Fruit fly (Drosophila melanogaster): ENCODE results near the gene fw.
A peak's percentile ranks its signal among the peaks of the same experiment; 100 is the strongest.

fw gene

DNA sequence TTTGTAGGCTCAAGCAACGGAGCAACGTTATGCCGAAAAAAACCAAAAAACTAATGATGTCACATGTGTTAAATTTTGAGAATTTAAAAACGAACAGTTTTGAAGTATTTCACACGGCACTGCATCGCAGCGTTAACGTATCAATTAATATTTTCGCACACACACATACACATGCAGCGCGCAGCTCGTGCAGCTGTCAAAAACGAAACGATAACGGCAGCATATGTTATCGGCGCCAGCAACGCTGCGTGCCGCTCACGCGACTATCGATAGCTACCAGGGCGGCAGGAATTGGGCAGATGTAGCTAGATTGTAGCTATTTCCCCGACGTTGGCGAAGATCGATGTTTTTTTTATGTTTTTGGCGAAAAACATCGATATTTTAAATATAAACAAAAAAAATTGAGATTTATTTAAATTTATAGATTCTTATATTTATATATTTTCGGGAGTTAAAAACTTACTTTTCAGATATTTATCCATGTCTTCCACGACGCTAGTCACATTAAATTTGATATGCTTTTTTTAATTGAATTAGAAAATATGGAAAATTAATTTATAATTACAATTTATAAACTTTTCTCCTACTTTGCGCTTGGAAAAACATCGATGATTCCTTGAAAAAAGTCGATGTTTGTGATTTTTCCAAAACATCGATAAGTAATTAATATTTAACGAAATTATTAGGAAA, 25.3 kb upstream of the fw start, which contains the start of gene Usp7 (continued):
- TF ChIP-seq ss (GFP tag; optimal IDR thresholded peaks at IDR 0.05) = peak in 1 of 2 experiments; percentile 47
- TF ChIP-seq Gug (GFP tag; IDR thresholded peaks at IDR 0.05) = no peak
- TF ChIP-seq CG6808 (GFP tag; optimal IDR thresholded peaks at IDR 0.05) = no peak
- no peak for TF ChIP-seq fd59A (GFP tag; optimal IDR thresholded peaks at IDR 0.05)
- no peak for TF ChIP-seq CG8632 (GFP tag; optimal IDR thresholded peaks at IDR 0.05)
- TF ChIP-seq CG32006 (GFP tag; optimal IDR thresholded peaks at IDR 0.05) = no peak
- no peak for TF ChIP-seq CG6792 (GFP tag; optimal IDR thresholded peaks at IDR 0.05)
- TF ChIP-seq CG16779 (tag; optimal IDR thresholded peaks at IDR 0.05) = no peak
- peak; percentile 97 for TF ChIP-seq achi (GFP tag; optimal IDR thresholded peaks at IDR 0.05)

DNA sequence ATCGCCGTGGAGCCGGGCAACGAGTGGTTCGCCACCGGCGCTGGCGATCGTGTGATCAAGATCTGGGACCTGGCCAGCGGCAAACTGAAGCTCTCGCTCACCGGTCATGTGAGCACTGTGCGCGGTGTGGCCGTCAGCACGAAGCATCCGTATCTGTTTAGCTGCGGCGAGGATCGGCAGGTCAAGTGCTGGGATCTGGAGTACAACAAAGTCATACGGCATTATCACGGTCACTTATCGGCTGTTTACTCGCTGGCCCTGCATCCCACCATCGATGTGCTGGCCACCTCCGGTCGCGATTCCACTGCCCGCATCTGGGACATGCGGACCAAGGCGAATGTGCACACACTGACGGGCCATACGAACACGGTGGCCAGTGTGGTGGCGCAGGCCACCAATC, 18.0 kb upstream of the fw start:
- TF ChIP-seq svp (GFP tag) (peak; percentile 90), Gug (GFP tag; IDR thresholded peaks at IDR 0.05) (no peak)

DNA sequence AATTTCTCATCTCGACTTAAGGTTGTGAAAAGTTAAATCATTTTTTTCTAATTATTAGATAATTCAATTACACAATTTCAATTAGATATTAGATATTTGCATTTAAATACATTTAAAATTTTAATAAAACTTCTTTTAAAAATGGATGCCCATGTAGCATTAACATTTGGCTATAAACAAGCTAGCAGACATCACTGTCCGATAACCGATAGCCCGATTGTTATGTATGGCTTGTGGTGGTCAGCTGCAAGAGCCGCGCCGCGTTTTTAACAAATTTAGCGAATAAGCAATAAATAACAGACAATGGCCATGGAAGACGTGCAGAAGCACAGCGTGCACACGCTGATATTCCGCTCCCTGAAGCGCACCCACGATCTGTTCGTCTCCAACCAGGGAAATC, 17.1 kb upstream of the fw start, which contains the start of gene Tango4:
TSS of gene Tango4 (plus strand) at position 212 of the 400 bp plus-strand sequence.
- TF ChIP-seq svp (GFP tag) = peak; percentile 29
- TF ChIP-seq CG9139 (GFP tag; optimal IDR thresholded peaks at IDR 0.05) = no peak

DNA sequence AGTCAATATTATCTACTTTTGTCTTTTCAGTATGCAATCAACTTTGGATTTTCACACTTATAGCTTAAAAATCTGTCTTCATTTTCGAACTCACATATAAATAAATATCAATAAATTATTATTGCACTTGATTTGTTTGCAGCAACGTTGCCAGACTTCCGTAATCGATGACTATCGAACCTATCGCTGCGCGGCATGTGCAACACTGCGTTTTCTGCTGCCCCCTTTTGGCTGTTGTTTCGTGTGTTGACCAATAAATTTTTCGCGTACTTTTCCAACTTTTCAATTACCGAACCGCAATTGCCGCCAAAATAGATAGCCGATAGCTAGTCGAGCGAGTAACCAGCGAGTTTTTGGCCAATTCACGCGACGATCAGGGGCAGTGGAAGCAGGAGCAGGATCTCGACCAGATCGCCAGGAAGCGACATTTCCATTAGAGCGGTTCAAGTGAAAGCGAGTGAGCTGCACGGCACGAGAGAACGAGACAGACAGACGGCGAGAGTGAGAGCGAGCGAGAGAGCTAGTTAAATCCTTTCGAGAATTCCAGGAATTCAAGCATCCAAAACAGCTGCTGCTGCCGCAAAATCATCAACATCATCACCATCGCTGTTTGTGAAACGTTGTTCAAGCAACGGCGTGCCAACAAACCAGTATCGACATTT, 14.9 kb upstream of the fw start, which contains the start of gene Lsm12a:
TSS of gene Lsm12a (plus strand) at position 201 of the 662 bp plus-strand sequence.
- no peak for TF ChIP-seq CG6276 (GFP tag; optimal IDR thresholded peaks at IDR 0.05)
- no peak for TF ChIP-seq ss (GFP tag; optimal IDR thresholded peaks at IDR 0.05)
- TF ChIP-seq lz (GFP tag; optimal IDR thresholded peaks at IDR 0.05) = no peak
- no peak for TF ChIP-seq CG7368 (GFP tag; optimal IDR thresholded peaks at IDR 0.05)
- peak; percentile 88 for TF ChIP-seq Blimp-1 (GFP tag; optimal IDR thresholded peaks at IDR 0.05)
- TF ChIP-seq CG8319 (GFP tag; optimal IDR thresholded peaks at IDR 0.05) = no peak
- TF ChIP-seq CG6163 (GFP tag; IDR thresholded peaks at IDR 0.05) = 0 out of 3 replicates have a peak, but pooled peaks have one; percentile 12
- TF ChIP-seq Ets96B (tag; optimal IDR thresholded peaks at IDR 0.05) = no peak
- no peak for TF ChIP-seq dsx (GFP tag; optimal IDR thresholded peaks at IDR 0.05; ENCODE audit: poor library complexity, severe bottlenecking)
- TF ChIP-seq svp (GFP tag) = peak; percentile 47
- TF ChIP-seq fd85E (GFP tag; optimal IDR thresholded peaks at IDR 0.05) = no peak
- TF ChIP-seq Met (GFP tag; optimal IDR thresholded peaks at IDR 0.05) = no peak
- TF ChIP-seq fd59A (GFP tag; optimal IDR thresholded peaks at IDR 0.05) = no peak
- TF ChIP-seq CG6854 (GFP tag; optimal IDR thresholded peaks at IDR 0.05) = no peak
- no peak for TF ChIP-seq Lpt (GFP tag; optimal IDR thresholded peaks at IDR 0.05)
- TF ChIP-seq CG4318 (GFP tag; optimal IDR thresholded peaks at IDR 0.05) = no peak

DNA sequence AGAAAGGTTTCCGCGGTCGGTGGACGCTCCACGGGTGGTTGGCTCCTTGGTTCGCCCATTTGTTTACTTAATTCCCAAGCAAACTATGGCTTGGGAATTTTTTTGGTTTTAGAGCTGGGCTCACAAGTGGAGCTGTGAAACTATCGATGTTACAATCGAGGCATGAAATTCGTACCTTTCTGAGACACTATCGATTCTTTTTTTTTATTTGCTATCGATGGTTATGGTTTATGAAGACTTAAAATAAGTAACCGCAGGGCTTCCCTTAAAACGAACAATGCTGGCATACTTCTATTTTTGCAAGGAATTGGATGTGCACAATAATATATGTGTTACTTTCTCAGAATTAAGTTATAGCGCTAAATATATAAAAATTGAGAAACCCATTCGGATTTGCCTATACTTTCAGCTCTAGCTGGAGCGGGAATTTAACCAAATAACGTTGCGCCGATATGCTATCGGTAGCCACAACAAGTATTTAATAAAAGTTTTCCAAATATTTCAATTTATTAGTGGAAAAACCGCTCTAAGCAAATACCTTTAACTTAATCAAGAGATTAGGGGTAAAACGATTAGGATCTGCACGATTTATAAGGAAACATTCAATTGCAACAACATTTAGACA, 14.2 kb upstream of the fw start, which contains the start of gene Chrac-16:
TSS of gene Chrac-16 (minus strand) at position 147 of the 625 bp plus-strand sequence.
- TF ChIP-seq fkh (GFP tag; optimal IDR thresholded peaks at IDR 0.05) (peak; percentile 2), CG6808 (GFP tag; optimal IDR thresholded peaks at IDR 0.05) (no peak), CG31627 (GFP tag; optimal IDR thresholded peaks at IDR 0.05) (no peak), CG32006 (GFP tag; optimal IDR thresholded peaks at IDR 0.05) (no peak), vri (GFP tag; optimal IDR thresholded peaks at IDR 0.05) (no peak), Blimp-1 (GFP tag; optimal IDR thresholded peaks at IDR 0.05) (no peak), svp (GFP tag) (peak; percentile 56)

Data from whole organism, prepupa.